Worm (Caenorhabditis elegans) whole organism, late embryonic: ENCODE results near the gene C30F2.5.

Experiments
- F13H6.1 ChIP-seq: sonication (generic microtip); optimal IDR thresholded peaks from 2 replicates; lab custom pipeline; 2016; ENCODE audit warnings: missing genetic modification characterization, missing compliant biosample characterization
- ceh-30 ChIP-seq: fragments of 150-350 bp; optimal IDR thresholded peaks from 2 replicates; lab custom pipeline; 2014; ENCODE audit warnings: missing biosample characterization, missing genetic modification characterization
- ceh-45 ChIP-seq: fragments of 200-800 bp; sonication (Bioruptor generic); IDR thresholded peaks from 2 replicates; pipeline ENCODE4 v1.3.6; 2022; ENCODE audit warnings: missing genetic modification reagents, missing genetic modification characterization, missing compliant biosample characterization
- elt-2 ChIP-seq: sonication (generic microtip); optimal IDR thresholded peaks from 2 replicates; lab custom pipeline; 2016; ENCODE audit warnings: missing genetic modification reagents, missing genetic modification characterization, missing compliant biosample characterization
- eyg-1 ChIP-seq: sonication (generic microtip); optimal IDR thresholded peaks from 2 replicates; lab custom pipeline; 2016; ENCODE audit warnings: missing genotype, missing genetic modification characterization, missing compliant biosample characterization
- fkh-10 ChIP-seq: fragments of 150-350 bp; optimal IDR thresholded peaks from 2 replicates; lab custom pipeline; 2014; ENCODE audit warnings: missing biosample characterization, missing genetic modification reagents, missing genetic modification characterization
- hlh-15 ChIP-seq: sonication (generic microtip); optimal IDR thresholded peaks from 2 replicates; lab custom pipeline; 2016; ENCODE audit warnings: missing genetic modification characterization, missing compliant biosample characterization
- nfya-1 ChIP-seq: sonication (generic microtip); optimal IDR thresholded peaks from 2 replicates; lab custom pipeline; 2017; ENCODE audit warnings: missing genetic modification characterization, mild to moderate bottlenecking, missing compliant biosample characterization, antibody characterized with exemption, moderate library complexity
- nhr-11 ChIP-seq: fragments of 150-350 bp; optimal IDR thresholded peaks from 2 replicates; lab custom pipeline; 2014; ENCODE audit warnings: missing biosample characterization, missing genetic modification characterization
- pros-1 ChIP-seq: fragments of 150-350 bp; optimal IDR thresholded peaks from 2 replicates; lab custom pipeline; 2014; ENCODE audit warnings: missing biosample characterization, missing genetic modification reagents, missing genetic modification characterization
- unc-55 ChIP-seq: sonication (generic microtip); optimal IDR thresholded peaks from 2 replicates; lab custom pipeline; 2017; ENCODE audit warnings: missing biosample characterization, missing genetic modification reagents, missing genetic modification characterization

ce11 chrX:16112923-16113322 is 18.5 kb downstream of the C30F2.5 start:
- TF ChIP-seq F13H6.1 (tag; lab: Kevin White, UChicago) (no peak), nhr-11 (no peak), unc-55 (GFP tag; lab: Kevin White, UChicago) (no peak), pros-1 (no peak), nfya-1 (tag; lab: Kevin White, UChicago) (no peak), ceh-45 (GFP tag; lab: Robert Waterston, UW) (no peak), ceh-30 (tag; lab: Kevin White, UChicago) (no peak), fkh-10 (GFP tag; lab: Kevin White, UChicago) (no peak), hlh-15 (tag; lab: Kevin White, UChicago) (no peak), elt-2 (tag; lab: Kevin White, UChicago) (no peak), eyg-1 (tag; lab: Kevin White, UChicago) (no peak)
